Worm (Caenorhabditis elegans) whole organism, early embryonic: ENCODE measurements around the gene T09E8.4.

Experiments
- B0310.2 ChIP-seq: sonication (generic microtip); optimal IDR thresholded peaks from 2 replicates; lab custom pipeline; 2016; ENCODE audit warnings: mild to moderate bottlenecking, missing genetic modification characterization, missing compliant biosample characterization
- ama-1 ChIP-seq: fragments of 150-350 bp; optimal IDR thresholded peaks from 2 replicates; lab custom pipeline; 2014
- ets-7 ChIP-seq: sonication (generic microtip); optimal IDR thresholded peaks from 2 replicates; lab custom pipeline; 2016; ENCODE audit warnings: missing genotype, missing genetic modification characterization, missing compliant biosample characterization
- flt-1 ChIP-seq: fragments of 200-800 bp; sonication (Bioruptor generic); IDR thresholded peaks from 2 replicates; pipeline ENCODE4 v1.3.6; 2022; ENCODE audit warnings: missing genetic modification characterization, missing compliant biosample characterization
- hnd-1 ChIP-seq: sonication (generic microtip); optimal IDR thresholded peaks from 2 replicates; lab custom pipeline; 2016; ENCODE audit warnings: missing genetic modification characterization, missing compliant biosample characterization
- pes-1 ChIP-seq: fragments of 200-800 bp; sonication (Bioruptor generic); IDR thresholded peaks from 2 replicates; pipeline ENCODE4 v1.3.6; 2022; ENCODE audit warnings: missing genetic modification reagents, missing genetic modification characterization, missing compliant biosample characterization
- scrt-1 ChIP-seq: fragments of 200-800 bp; sonication (Bioruptor generic); IDR thresholded peaks from 2 replicates; pipeline ENCODE4 v1.3.6; 2022; ENCODE audit warnings: missing genetic modification characterization, missing compliant biosample characterization
- tbx-11 ChIP-seq: fragments of 200-800 bp; sonication (Bioruptor generic); IDR thresholded peaks from 2 replicates; pipeline ENCODE4 v1.3.6; 2022; ENCODE audit warnings: missing genetic modification characterization, missing compliant biosample characterization
- tbx-37 ChIP-seq: fragments of 200-800 bp; sonication (Bioruptor generic); conservative IDR thresholded peaks from 2 replicates; pipeline ENCODE4 v1.3.6; 2022; ENCODE audit warnings: missing genetic modification reagents, missing genetic modification characterization, missing compliant biosample characterization
- tra-4 ChIP-seq: sonication (generic microtip); optimal IDR thresholded peaks from 2 replicates; lab custom pipeline; 2017; ENCODE audit warnings: missing genetic modification characterization, missing compliant biosample characterization

ce11 chrV:13221066-13221465 lies 37.0 kb upstream of the T09E8.4 start:
- TF ChIP-seq scrt-1 (GFP tag; lab: Robert Waterston, UW), result no peak
- no peak for TF ChIP-seq ama-1 (lab: Kevin White, UChicago)
- TF ChIP-seq tbx-37, result no peak
- no peak for TF ChIP-seq tra-4 (tag; lab: Kevin White, UChicago)
- TF ChIP-seq flt-1 (GFP tag; lab: Robert Waterston, UW), result no peak
- no peak for TF ChIP-seq pes-1
- TF ChIP-seq B0310.2 (tag; lab: Kevin White, UChicago), result no peak
- no peak for TF ChIP-seq tbx-11 (GFP tag; lab: Robert Waterston, UW)
- no peak for TF ChIP-seq ets-7 (tag; lab: Kevin White, UChicago)
- no peak for TF ChIP-seq hnd-1 (tag; lab: Kevin White, UChicago)
